Worm (Caenorhabditis elegans) whole organism, early embryonic: ENCODE measurements around the gene clec-150.

Source experiments
- aly-1 ChIP-seq: sonication (generic microtip); optimal IDR thresholded peaks from 2 replicates; lab custom pipeline; 2016; ENCODE audit warnings: missing genetic modification characterization, missing compliant biosample characterization
- ama-1 ChIP-seq: fragments of 150-350 bp; optimal IDR thresholded peaks from 2 replicates; lab custom pipeline; 2014
- ceh-36 ChIP-seq: sonication (generic microtip); optimal IDR thresholded peaks from 2 replicates; lab custom pipeline; 2016; ENCODE audit warnings: missing genetic modification characterization, inconsistent platforms, missing compliant biosample characterization
- ets-7 ChIP-seq: sonication (generic microtip); optimal IDR thresholded peaks from 2 replicates; lab custom pipeline; 2016; ENCODE audit warnings: missing genotype, missing genetic modification characterization, missing compliant biosample characterization
- flt-1 ChIP-seq: fragments of 200-800 bp; sonication (Bioruptor generic); IDR thresholded peaks from 2 replicates; pipeline ENCODE4 v1.3.6; 2022; ENCODE audit warnings: missing genetic modification characterization, missing compliant biosample characterization
- hmbx-1 ChIP-seq: sonication (generic microtip); optimal IDR thresholded peaks from 2 replicates; lab custom pipeline; 2016; ENCODE audit warnings: mild to moderate bottlenecking, missing genetic modification characterization, missing compliant biosample characterization
- hnd-1 ChIP-seq: sonication (generic microtip); optimal IDR thresholded peaks from 2 replicates; lab custom pipeline; 2016; ENCODE audit warnings: missing genetic modification characterization, missing compliant biosample characterization
- pes-1 ChIP-seq: fragments of 200-800 bp; sonication (Bioruptor generic); IDR thresholded peaks from 2 replicates; pipeline ENCODE4 v1.3.6; 2022; ENCODE audit warnings: missing genetic modification reagents, missing genetic modification characterization, missing compliant biosample characterization
- tbx-11 ChIP-seq: fragments of 200-800 bp; sonication (Bioruptor generic); IDR thresholded peaks from 2 replicates; pipeline ENCODE4 v1.3.6; 2022; ENCODE audit warnings: missing genetic modification characterization, missing compliant biosample characterization
- tra-4 ChIP-seq: sonication (generic microtip); optimal IDR thresholded peaks from 2 replicates; lab custom pipeline; 2017; ENCODE audit warnings: missing genetic modification characterization, missing compliant biosample characterization

- no peak for TF ChIP-seq ets-7
- no peak for TF ChIP-seq hnd-1 (tag; lab: Kevin White, UChicago)
- no peak for TF ChIP-seq flt-1
- TF ChIP-seq hmbx-1 (tag; lab: Kevin White, UChicago) = no peak
- no peak for TF ChIP-seq pes-1 (GFP tag; lab: Robert Waterston, UW)
- no peak for TF ChIP-seq ama-1 (lab: Kevin White, UChicago)
- TF ChIP-seq tra-4 (tag; lab: Kevin White, UChicago) = no peak
- TF ChIP-seq ceh-36 (tag; lab: Kevin White, UChicago) = no peak
- no peak for TF ChIP-seq aly-1
- no peak for TF ChIP-seq tbx-11 (GFP tag; lab: Robert Waterston, UW)
Observed at ce11 chrIII:961948-962347, 40.6 kb upstream of the clec-150 start, which contains the start of gene fbxa-51.
